Fruit fly (Drosophila melanogaster) whole organism, embryonic: ENCODE results near the gene MAGE.

Experiments used
- Atf6 ChIP-seq: fragments of 200-800 bp; sonication (Bioruptor generic); IDR thresholded peaks from 2 replicates; pipeline ENCODE4 v1.3.6; 2022; ENCODE audit warnings: missing biosample characterization, missing genetic modification characterization
- Blimp-1 ChIP-seq: fragments of 200-800 bp; sonication (Bioruptor generic); optimal IDR thresholded peaks from 3 replicates; lab custom pipeline; 2018; ENCODE audit warnings: missing biosample characterization, missing genetic modification characterization, mild to moderate bottlenecking, moderate library complexity, missing genetic modification reagents
- CG10267 ChIP-seq: fragments of 200-800 bp; sonication (Bioruptor generic); optimal IDR thresholded peaks from 2 replicates; lab custom pipeline; 2018; ENCODE audit warnings: missing biosample characterization, mild to moderate bottlenecking, missing genetic modification characterization, moderate library complexity
- CG10979 ChIP-seq: fragments of 200-800 bp; sonication (Bioruptor generic); optimal IDR thresholded peaks from 2 replicates; lab custom pipeline; 2018; ENCODE audit warnings: missing biosample characterization, mild to moderate bottlenecking, missing genetic modification characterization, moderate library complexity
- CG11560 ChIP-seq: fragments of 200-800 bp; sonication (Bioruptor generic); IDR thresholded peaks from 3 replicates; pipeline ENCODE4 v1.3.6; 2022; ENCODE audit warnings: missing biosample characterization, missing genetic modification characterization
- CG12659 ChIP-seq: fragments of 200-800 bp; sonication (Bioruptor generic); optimal IDR thresholded peaks from 3 replicates; lab custom pipeline; 2017; ENCODE audit warnings: mild to moderate bottlenecking, missing biosample characterization, missing genetic modification reagents, missing genetic modification characterization
- CG12744 ChIP-seq: fragments of 200-800 bp; sonication (Bioruptor generic); optimal IDR thresholded peaks from 2 replicates; lab custom pipeline; 2016; ENCODE audit warnings: missing biosample characterization, missing genetic modification characterization
- CG13123 ChIP-seq: fragments of 200-800 bp; sonication (Bioruptor generic); optimal IDR thresholded peaks from 2 replicates; lab custom pipeline; 2016; ENCODE audit warnings: missing biosample characterization, missing genetic modification characterization
- CG13287 ChIP-seq: fragments of 200-800 bp; sonication (Bioruptor generic); IDR thresholded peaks from 2 replicates; pipeline ENCODE4 v1.3.6; 2022; ENCODE audit warnings: missing biosample characterization, missing genetic modification characterization; ENCODE audit not compliant: partially characterized antibody
- CG13775 ChIP-seq: fragments of 200-800 bp; sonication (Bioruptor generic); optimal IDR thresholded peaks from 3 replicates; lab custom pipeline; 2017; ENCODE audit warnings: missing biosample characterization, mild to moderate bottlenecking, missing genetic modification characterization
- CG14710 ChIP-seq: fragments of 200-800 bp; sonication (Bioruptor generic); optimal IDR thresholded peaks from 3 replicates; lab custom pipeline; 2019; ENCODE audit warnings: missing biosample characterization, mild to moderate bottlenecking, missing genetic modification characterization, moderate library complexity
- CG15514 ChIP-seq: fragments of 200-800 bp; sonication (Bioruptor generic); optimal IDR thresholded peaks from 3 replicates; lab custom pipeline; 2017; ENCODE audit warnings: missing biosample characterization, missing genetic modification characterization, mild to moderate bottlenecking, moderate library complexity, missing genetic modification reagents
- CG18262 ChIP-seq: fragments of 200-800 bp; optimal IDR thresholded peaks from 3 replicates; lab custom pipeline; 2019; ENCODE audit warnings: missing biosample characterization, mild to moderate bottlenecking, missing genetic modification characterization, moderate library complexity
- CG18476 ChIP-seq: fragments of 200-800 bp; sonication (Bioruptor generic); optimal IDR thresholded peaks from 2 replicates; lab custom pipeline; 2016; ENCODE audit warnings: missing biosample characterization, mild to moderate bottlenecking, missing genetic modification characterization
- CG30403 ChIP-seq: fragments of 200-800 bp; sonication (Bioruptor generic); optimal IDR thresholded peaks from 3 replicates; lab custom pipeline; 2016; ENCODE audit warnings: missing biosample characterization, missing genetic modification characterization
- CG3065 ChIP-seq: fragments of 200-800 bp; sonication (Bioruptor generic); optimal IDR thresholded peaks from 2 replicates; lab custom pipeline; 2016; ENCODE audit warnings: missing biosample characterization, missing genetic modification characterization
- CG33213 ChIP-seq: fragments of 200-800 bp; sonication (Bioruptor generic); optimal IDR thresholded peaks from 3 replicates; lab custom pipeline; 2016; ENCODE audit warnings: missing biosample characterization, missing genetic modification characterization
- CG33557 ChIP-seq: fragments of 200-800 bp; sonication (Bioruptor generic); optimal IDR thresholded peaks from 2 replicates; lab custom pipeline; 2019; ENCODE audit warnings: missing biosample characterization, mild to moderate bottlenecking, missing genetic modification characterization, moderate library complexity
- CG6654 ChIP-seq: fragments of 200-800 bp; sonication (Bioruptor generic); optimal IDR thresholded peaks from 2 replicates; lab custom pipeline; 2017; ENCODE audit warnings: missing biosample characterization, mild to moderate bottlenecking, missing genetic modification characterization
- CG7372 ChIP-seq: fragments of 200-800 bp; sonication (Bioruptor generic); IDR thresholded peaks from 2 replicates; pipeline ENCODE4 v1.3.6; 2022; ENCODE audit warnings: missing biosample characterization, missing genetic modification characterization
- CG9437 ChIP-seq: fragments of 200-800 bp; sonication (Bioruptor generic); optimal IDR thresholded peaks from 2 replicates; lab custom pipeline; 2018; ENCODE audit warnings: missing biosample characterization, mild to moderate bottlenecking, missing genetic modification characterization
- CG9727 ChIP-seq: fragments of 200-800 bp; sonication (Bioruptor generic); optimal IDR thresholded peaks from 3 replicates; lab custom pipeline; 2017; ENCODE audit warnings: missing biosample characterization, mild to moderate bottlenecking, missing genetic modification characterization
- D19A ChIP-seq: fragments of 200-800 bp; optimal IDR thresholded peaks from 3 replicates; lab custom pipeline; 2019; ENCODE audit warnings: missing biosample characterization, mild to moderate bottlenecking, missing genetic modification characterization, moderate library complexity
- Ets65A ChIP-seq: fragments of 200-800 bp; sonication (Bioruptor generic); peaks from one replicate; lab custom pipeline; 2016; ENCODE audit warnings: missing biosample characterization, missing genetic modification characterization
- Hr39 ChIP-seq: fragments of >200 bp; optimal IDR thresholded peaks from 2 replicates; lab custom pipeline; 2017
- Med ChIP-seq: fragments of 200-800 bp; sonication (Bioruptor generic); peaks from one replicate; lab custom pipeline; 2016; ENCODE audit warnings: missing biosample characterization, missing genetic modification characterization, mild to moderate bottlenecking, inconsistent platforms, moderate library complexity
- Mrtf ChIP-seq: fragments of 200-800 bp; sonication (Bioruptor generic); IDR thresholded peaks from 3 replicates; pipeline ENCODE4 v1.3.6; 2022; ENCODE audit warnings: missing biosample characterization, missing genetic modification characterization
- Ptx1 ChIP-seq: fragments of 200-800 bp; sonication (Bioruptor generic); IDR thresholded peaks from 2 replicates; pipeline ENCODE4 v1.3.6; 2022; ENCODE audit warnings: missing biosample characterization, missing genetic modification characterization
- ap ChIP-seq: fragments of 200-800 bp; sonication (Bioruptor generic); IDR thresholded peaks from 2 replicates; pipeline ENCODE4 v1.3.6; 2022; ENCODE audit warnings: missing biosample characterization, missing genetic modification characterization
- az2 ChIP-seq: fragments of 200-800 bp; sonication (Bioruptor generic); optimal IDR thresholded peaks from 3 replicates; lab custom pipeline; 2016; ENCODE audit warnings: missing biosample characterization, missing genetic modification characterization
- dan ChIP-seq: fragments of 200-800 bp; sonication (Bioruptor generic); IDR thresholded peaks from 2 replicates; pipeline ENCODE4 v1.3.6; 2022; ENCODE audit warnings: missing biosample characterization, missing genetic modification characterization
- ewg ChIP-seq: fragments of 200-800 bp; sonication (Bioruptor generic); optimal IDR thresholded peaks from 3 replicates; lab custom pipeline; 2017; ENCODE audit warnings: mild to moderate bottlenecking, missing biosample characterization, missing genetic modification reagents, missing genetic modification characterization
- ftz-f1 ChIP-seq: fragments of 200-800 bp; sonication (Bioruptor generic); optimal IDR thresholded peaks from 2 replicates; lab custom pipeline; 2016; ENCODE audit warnings: missing biosample characterization, missing genetic modification characterization
- fu2 ChIP-seq: fragments of 200-800 bp; sonication (Bioruptor generic); optimal IDR thresholded peaks from 2 replicates; lab custom pipeline; 2016; ENCODE audit warnings: missing biosample characterization, missing genetic modification characterization
- gsb-n ChIP-seq: fragments of 200-800 bp; sonication (Bioruptor generic); optimal IDR thresholded peaks from 3 replicates; lab custom pipeline; 2018; ENCODE audit warnings: missing biosample characterization, mild to moderate bottlenecking, missing genetic modification characterization
- hkb ChIP-seq, 2 experiments: fragments of 200-800 bp in 1 of 2; fragments of >200 bp in 1 of 2; sonication (Bioruptor generic) in 1 of 2; IDR thresholded peaks in 1 of 2; optimal IDR thresholded peaks in 1 of 2; 2 replicates each; pipeline versions ENCODE4 v1.3.6 to Lab custom; 2017 to 2022; ENCODE audit warnings: missing biosample characterization in 1 of 2, missing genetic modification characterization in 1 of 2
- hth ChIP-seq: fragments of >200 bp; optimal IDR thresholded peaks from 2 replicates; lab custom pipeline; 2017; ENCODE audit warnings: inconsistent platforms
- ken ChIP-seq: fragments of 200-800 bp; sonication (Bioruptor generic); IDR thresholded peaks from 3 replicates; pipeline ENCODE4 v1.3.6; 2022; ENCODE audit warnings: missing biosample characterization, missing genetic modification characterization
- kni ChIP-seq: fragments of 200-800 bp; sonication (Bioruptor generic); optimal IDR thresholded peaks from 3 replicates; lab custom pipeline; 2017; ENCODE audit warnings: mild to moderate bottlenecking, missing biosample characterization, missing genetic modification reagents, missing genetic modification characterization
- nerfin-2 ChIP-seq: fragments of 200-800 bp; sonication (Bioruptor generic); IDR thresholded peaks from 2 replicates; pipeline ENCODE4 v1.3.6; 2022; ENCODE audit warnings: missing biosample characterization, missing genetic modification characterization; ENCODE audit not compliant: partially characterized antibody
- oc ChIP-seq: fragments of 200-800 bp; sonication (Bioruptor generic); optimal IDR thresholded peaks from 2 replicates; lab custom pipeline; 2018; ENCODE audit warnings: missing biosample characterization, mild to moderate bottlenecking, missing genetic modification characterization, moderate library complexity
- otp ChIP-seq: fragments of 200-800 bp; sonication (Bioruptor generic); IDR thresholded peaks from 3 replicates; pipeline ENCODE4, ENCODE4 v1.3.6; 2022; ENCODE audit warnings: missing biosample characterization, missing genetic modification characterization
- phol ChIP-seq: fragments of 200-800 bp; sonication (Bioruptor generic); optimal IDR thresholded peaks from 3 replicates; lab custom pipeline; 2018; ENCODE audit warnings: missing biosample characterization, mild to moderate bottlenecking, missing genetic modification characterization, moderate library complexity
- pzg ChIP-seq: fragments of 200-800 bp; sonication (Bioruptor generic); optimal IDR thresholded peaks from 3 replicates; lab custom pipeline; 2018; ENCODE audit warnings: missing biosample characterization, mild to moderate bottlenecking, missing genetic modification characterization, moderate library complexity
- row ChIP-seq: fragments of 200-800 bp; sonication (Bioruptor generic); IDR thresholded peaks from 3 replicates; pipeline ENCODE4 v1.3.6; 2022; ENCODE audit warnings: missing biosample characterization, missing genetic modification characterization
- sob ChIP-seq: fragments of 200-800 bp; sonication (Bioruptor generic); IDR thresholded peaks from 2 replicates; pipeline ENCODE4 v1.3.6; 2022; ENCODE audit warnings: missing biosample characterization, missing genetic modification characterization
- stwl ChIP-seq: fragments of 200-800 bp; sonication (Bioruptor generic); optimal IDR thresholded peaks from 3 replicates; lab custom pipeline; 2018; ENCODE audit warnings: missing biosample characterization, mild to moderate bottlenecking, missing genetic modification characterization, moderate library complexity
- yki ChIP-seq: fragments of >200 bp; optimal IDR thresholded peaks from 3 replicates; lab custom pipeline; 2018
- z ChIP-seq: fragments of 200-800 bp; sonication (Bioruptor generic); IDR thresholded peaks from 3 replicates; pipeline ENCODE4 v1.3.6; 2022; ENCODE audit warnings: missing biosample characterization, missing genetic modification characterization
- zf30C ChIP-seq: fragments of 200-800 bp; sonication (Bioruptor generic); optimal IDR thresholded peaks from 3 replicates; lab custom pipeline; 2018; ENCODE audit warnings: missing biosample characterization, mild to moderate bottlenecking, missing genetic modification characterization

The MAGE gene

DNA sequence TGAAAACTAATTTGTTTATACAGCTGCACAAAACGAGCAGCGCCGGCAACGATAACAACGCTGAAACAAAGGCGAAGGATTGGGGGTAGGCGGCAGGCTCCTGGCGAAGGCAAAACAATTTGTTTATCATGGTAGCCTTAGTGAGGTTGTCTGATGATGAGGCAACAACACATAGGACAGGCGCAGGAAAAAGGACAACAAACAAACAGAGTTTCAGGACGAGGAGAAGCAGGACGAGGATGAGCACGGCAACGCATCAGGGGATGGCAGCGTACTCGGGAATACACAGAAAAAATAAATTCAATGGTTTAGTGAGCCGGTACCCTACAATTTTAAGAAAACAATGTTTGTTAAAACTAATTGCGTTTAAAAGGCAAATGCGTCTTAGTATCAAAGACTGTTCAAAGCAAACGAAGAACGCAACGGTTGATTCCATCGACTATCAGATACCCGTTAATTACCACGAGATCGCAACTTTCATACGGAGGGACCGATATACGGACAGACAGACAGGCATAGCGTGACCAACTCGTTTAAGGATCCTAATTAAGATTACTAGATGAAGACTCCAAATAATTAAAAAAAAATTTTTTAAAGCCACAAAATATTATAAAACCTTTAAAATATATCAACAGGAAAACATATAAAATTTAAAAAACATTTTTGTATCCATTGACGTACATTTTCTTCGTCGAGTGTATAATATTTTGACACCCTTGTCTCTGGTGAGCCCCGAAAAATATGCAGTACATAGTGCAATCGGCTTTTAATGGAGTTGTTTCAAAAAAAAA lies 20.1 kb downstream of the MAGE start (continued):
- TF ChIP-seq otp (GFP tag; lab: Robert Waterston, UW) (no peak), D19A (tag; lab: Kevin White, UChicago) (no peak), pzg (no peak), nerfin-2 (GFP tag; lab: Robert Waterston, UW) (no peak), CG12744 (GFP tag; lab: Kevin White, UChicago) (no peak), dan (GFP tag; lab: Robert Waterston, UW) (no peak), CG18262 (tag; lab: Kevin White, UChicago) (peak; percentile 54), CG13287 (no peak), ewg (no peak), CG15514 (no peak), CG6654 (no peak), CG7372 (GFP tag; lab: Robert Waterston, UW) (no peak), Atf6 (no peak), CG12659 (no peak), Ptx1 (no peak), CG3065 (no peak), row (0 out of 3 replicates have a peak, but pooled peaks have one; percentile 16), CG9437 (GFP tag; lab: Kevin White, UChicago) (no peak), CG13123 (GFP tag; lab: Kevin White, UChicago) (no peak), CG14710 (peak; percentile 40), phol (peak; percentile 21), fu2 (no peak), ken (no peak), sob (GFP tag; lab: Robert Waterston, UW) (no peak), zf30C (peak; percentile 62), hkb (optimal IDR thresholded peaks at IDR 0.05; lab: Kevin White, UChicago) (no peak), hkb (GFP tag; IDR thresholded peaks at IDR 0.05; lab: Robert Waterston, UW) (no peak), ap (no peak), oc (tag; lab: Kevin White, UChicago) (no peak), ftz-f1 (no peak), Med (GFP tag; lab: Kevin White, UChicago) (peak; percentile 51), CG10267 (tag; lab: Kevin White, UChicago) (peak; percentile 9), CG9727 (peak; percentile 53), Blimp-1 (no peak), kni (no peak), az2 (GFP tag; lab: Kevin White, UChicago) (peak; percentile 17), CG11560 (tag; lab: Robert Waterston, UW) (no peak), gsb-n (tag; lab: Kevin White, UChicago) (no peak), Hr39 (lab: Kevin White, UChicago) (no peak), hth (lab: Kevin White, UChicago) (no peak), Ets65A (GFP tag; lab: Kevin White, UChicago) (peak; percentile 56), CG18476 (GFP tag; lab: Kevin White, UChicago) (no peak), CG30403 (GFP tag; lab: Kevin White, UChicago) (peak; percentile 10), z (GFP tag; lab: Robert Waterston, UW) (no peak), CG13775 (GFP tag; lab: Kevin White, UChicago) (peak; percentile 31), Mrtf (GFP tag; lab: Robert Waterston, UW) (no peak), CG33213 (GFP tag; lab: Kevin White, UChicago) (no peak), stwl (tag; lab: Kevin White, UChicago) (peak; percentile 8), CG33557 (no peak), yki (lab: Kevin White, UChicago) (no peak), CG10979 (peak; percentile 43)
